Worm (Caenorhabditis elegans) whole organism, midembryonic: ENCODE data around the gene lin-46.

Experiments used
- T22C8.4 ChIP-seq: fragments of 200-800 bp; sonication (Bioruptor generic); IDR thresholded peaks from 2 replicates; pipeline ENCODE4 v1.3.6; 2022; ENCODE audit warnings: missing genetic modification characterization, missing compliant biosample characterization
- cog-1 ChIP-seq: sonication (generic microtip); optimal IDR thresholded peaks from 2 replicates; lab custom pipeline; 2016; ENCODE audit warnings: missing genetic modification characterization, missing compliant biosample characterization
- flt-1 ChIP-seq: fragments of 200-800 bp; sonication (Bioruptor generic); IDR thresholded peaks from 2 replicates; pipeline ENCODE4 v1.3.6; 2022; ENCODE audit warnings: missing genetic modification characterization, missing compliant biosample characterization
- klf-2 ChIP-seq: fragments of 200-800 bp; sonication (Bioruptor generic); conservative IDR thresholded peaks from 2 replicates; pipeline ENCODE4 v1.3.6; 2022; ENCODE audit warnings: missing genetic modification reagents, missing genetic modification characterization, missing compliant biosample characterization
- med-1 ChIP-seq: sonication (generic microtip); optimal IDR thresholded peaks from 2 replicates; lab custom pipeline; 2017; ENCODE audit warnings: missing genetic modification characterization, mild to moderate bottlenecking, missing compliant biosample characterization, antibody characterized with exemption, missing genetic modification reagents; ENCODE audit not compliant: insufficient read depth
- ref-1 ChIP-seq: fragments of 200-800 bp; sonication (Bioruptor generic); conservative IDR thresholded peaks from 2 replicates; pipeline ENCODE4 v1.3.6; 2022; ENCODE audit warnings: missing genetic modification reagents, missing genetic modification characterization, missing compliant biosample characterization
- tab-1 ChIP-seq: fragments of 200-800 bp; sonication (Bioruptor generic); IDR thresholded peaks from 2 replicates; pipeline ENCODE4 v1.3.6; 2022; ENCODE audit warnings: missing genetic modification characterization, missing compliant biosample characterization
- ztf-23 ChIP-seq: fragments of 200-800 bp; sonication (Bioruptor generic); IDR thresholded peaks from 2 replicates; pipeline ENCODE4 v1.3.6; 2022; ENCODE audit warnings: missing genetic modification reagents, missing genetic modification characterization, missing compliant biosample characterization
- ztf-29 ChIP-seq: fragments of 200-800 bp; sonication (Bioruptor generic); IDR thresholded peaks from 2 replicates; pipeline ENCODE4 v1.3.6; 2022; ENCODE audit warnings: missing genetic modification reagents, missing genetic modification characterization, missing compliant biosample characterization

lin-46 gene

DNA sequence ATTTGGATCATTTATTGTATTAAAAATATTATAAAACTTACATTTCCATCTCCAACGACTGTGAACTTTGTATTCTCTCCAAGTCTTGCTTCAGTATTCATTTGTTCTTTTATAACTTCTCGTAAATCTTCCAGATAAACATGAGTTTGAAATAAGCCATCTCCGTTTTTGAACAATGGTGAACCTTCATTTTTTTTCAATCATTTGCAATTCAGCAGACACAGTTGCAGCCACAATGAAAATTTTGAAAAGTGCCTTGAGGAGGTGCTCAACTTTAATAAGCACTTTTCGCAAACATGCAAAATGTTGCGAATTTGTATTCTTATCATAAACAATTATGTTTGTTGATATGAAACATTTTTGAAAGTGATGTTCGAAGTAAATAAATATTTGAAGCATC lies 24.4 kb upstream of the lin-46 start, which contains the start of gene T16G1.3:
Gene T16G1.3 (minus strand): TSS at position 101 of the 400 bp plus-strand sequence.
- no peak for TF ChIP-seq klf-2 (GFP tag; lab: Robert Waterston, UW)

DNA sequence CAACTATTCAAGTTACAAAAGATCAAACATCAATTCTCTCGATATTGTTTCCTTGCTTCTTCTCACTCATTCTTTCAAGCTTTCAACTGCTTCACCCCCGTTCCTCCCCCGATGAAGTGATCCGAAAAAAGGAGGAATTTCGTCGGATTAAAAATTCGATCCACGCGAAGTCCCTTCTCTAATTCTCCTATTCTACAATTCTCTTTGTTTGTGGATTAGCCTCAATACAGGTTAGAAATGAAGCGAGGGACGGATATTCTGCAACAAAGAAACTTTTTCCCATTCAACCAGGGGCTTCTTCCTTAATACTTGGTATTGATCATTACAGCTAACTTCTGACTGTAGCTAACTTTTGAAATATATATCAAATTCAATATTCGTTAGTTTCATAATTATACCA lies 23.9 kb upstream of the lin-46 start, which contains the start of gene grl-2:
Gene grl-2 (plus strand): TSS at position 301 of the 400 bp plus-strand sequence.
- TF ChIP-seq klf-2 (GFP tag; lab: Robert Waterston, UW), result no peak
- no peak for TF ChIP-seq T22C8.4 (GFP tag; lab: Robert Waterston, UW)
- no peak for TF ChIP-seq ref-1 (GFP tag; lab: Robert Waterston, UW)
- no peak for TF ChIP-seq ztf-29
- no peak for TF ChIP-seq ztf-23 (GFP tag; lab: Robert Waterston, UW)
- TF ChIP-seq med-1, result no peak
- TF ChIP-seq cog-1 (tag; lab: Kevin White, UChicago), result no peak
- no peak for TF ChIP-seq tab-1 (GFP tag; lab: Robert Waterston, UW)

DNA sequence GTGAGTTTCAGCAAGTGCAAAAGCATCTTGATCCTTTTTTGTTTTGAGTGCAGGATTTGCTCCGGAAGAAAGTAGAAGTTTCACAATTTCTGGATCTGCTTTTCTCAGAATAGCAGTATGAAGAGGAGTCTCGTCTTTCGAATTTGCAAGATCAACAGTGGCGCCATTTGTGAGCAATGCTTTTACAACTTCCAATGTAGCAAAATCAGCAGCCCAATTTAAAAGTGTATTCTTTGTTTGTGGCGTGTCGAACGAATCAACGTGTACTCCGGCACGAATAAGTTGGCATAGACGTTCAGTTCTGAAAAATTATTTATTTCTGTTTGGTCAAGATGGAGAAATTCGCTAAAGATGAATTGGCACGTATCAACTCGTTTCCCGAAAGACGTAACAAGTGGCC lies 19.0 kb upstream of the lin-46 start, which contains the start of gene T16G1.13:
Gene T16G1.13 (plus strand): TSS at position 301 of the 400 bp plus-strand sequence.
- TF ChIP-seq ztf-29 (no peak), klf-2 (GFP tag; lab: Robert Waterston, UW) (no peak), ref-1 (GFP tag; lab: Robert Waterston, UW) (no peak), ztf-23 (GFP tag; lab: Robert Waterston, UW) (no peak), med-1 (no peak), tab-1 (GFP tag; lab: Robert Waterston, UW) (no peak), flt-1 (GFP tag; lab: Robert Waterston, UW) (no peak), cog-1 (tag; lab: Kevin White, UChicago) (no peak), T22C8.4 (GFP tag; lab: Robert Waterston, UW) (no peak)

DNA sequence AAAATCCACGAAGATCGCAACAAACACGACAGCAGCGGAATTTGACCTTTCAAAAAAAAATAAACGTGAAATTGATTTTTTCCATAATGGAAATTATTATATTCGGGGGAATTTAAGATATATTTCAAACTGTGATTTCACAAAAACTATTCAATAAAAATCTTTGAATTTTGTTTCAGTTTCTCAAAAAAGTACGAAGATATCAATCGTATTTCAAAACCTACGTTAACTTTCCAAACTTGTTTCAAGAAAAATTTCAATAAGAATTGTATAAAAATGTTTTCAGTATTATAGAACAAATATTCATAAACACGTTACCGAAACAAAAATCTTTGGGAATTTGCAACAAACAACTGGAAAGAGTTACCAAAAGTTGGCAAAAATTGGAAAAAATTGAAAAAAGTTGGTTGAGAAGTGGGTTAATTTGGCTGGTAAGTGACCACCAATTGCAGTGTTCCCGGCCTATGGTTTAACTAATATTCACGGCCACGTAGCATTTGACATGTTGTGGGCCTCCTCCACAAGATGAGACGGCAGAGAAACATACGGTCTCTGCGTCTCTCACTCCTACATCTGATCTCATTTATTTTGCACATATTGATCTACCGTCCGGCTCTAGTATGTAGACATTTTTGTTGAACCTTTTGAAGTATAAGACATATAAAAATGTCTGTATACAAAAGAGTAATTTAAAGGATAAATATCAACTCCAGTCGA lies 17.7 kb upstream of the lin-46 start, which contains the start of the genes T16G1.9 and T16G1.18:
Gene T16G1.9 (minus strand): TSS at position 51 of the 717 bp plus-strand sequence.
Gene T16G1.18 (plus strand): TSS at position 493 of the 717 bp plus-strand sequence.
- peak; percentile 35 for TF ChIP-seq cog-1 (tag; lab: Kevin White, UChicago)
- TF ChIP-seq klf-2 (GFP tag; lab: Robert Waterston, UW), result no peak

- TF ChIP-seq ref-1 (GFP tag; lab: Robert Waterston, UW) (no peak), klf-2 (GFP tag; lab: Robert Waterston, UW) (no peak), med-1 (no peak), T22C8.4 (GFP tag; lab: Robert Waterston, UW) (no peak), tab-1 (GFP tag; lab: Robert Waterston, UW) (no peak), ztf-29 (no peak), ztf-23 (GFP tag; lab: Robert Waterston, UW) (no peak), cog-1 (tag; lab: Kevin White, UChicago) (no peak), flt-1 (GFP tag; lab: Robert Waterston, UW) (no peak)
Observed at ce11 chrV:12952287-12952686, 16.4 kb upstream of the lin-46 start, which contains the start of gene pqn-68. Gene pqn-68, plus strand, starts transcription at chrV:12952636.

- TF ChIP-seq ref-1 (GFP tag; lab: Robert Waterston, UW) (no peak), ztf-29 (no peak), flt-1 (GFP tag; lab: Robert Waterston, UW) (no peak), cog-1 (tag; lab: Kevin White, UChicago) (no peak), T22C8.4 (GFP tag; lab: Robert Waterston, UW) (no peak), ztf-23 (GFP tag; lab: Robert Waterston, UW) (no peak), tab-1 (GFP tag; lab: Robert Waterston, UW) (no peak), klf-2 (GFP tag; lab: Robert Waterston, UW) (no peak)
Observed at ce11 chrV:12953702-12954101, 15.0 kb upstream of the lin-46 start, which contains the start of gene eif-3.K. Gene eif-3.K, plus strand, starts transcription at chrV:12954002.

ce11 chrV:12954261-12954660 lies 14.4 kb upstream of the lin-46 start:
- no peak for TF ChIP-seq flt-1 (GFP tag; lab: Robert Waterston, UW)
- TF ChIP-seq ztf-23 (GFP tag; lab: Robert Waterston, UW), result no peak
- TF ChIP-seq ztf-29, result no peak
- TF ChIP-seq tab-1 (GFP tag; lab: Robert Waterston, UW), result no peak
- no peak for TF ChIP-seq klf-2 (GFP tag; lab: Robert Waterston, UW)
- TF ChIP-seq ref-1 (GFP tag; lab: Robert Waterston, UW), result no peak
- no peak for TF ChIP-seq cog-1 (tag; lab: Kevin White, UChicago)
- no peak for TF ChIP-seq med-1
- no peak for TF ChIP-seq T22C8.4 (GFP tag; lab: Robert Waterston, UW)

DNA sequence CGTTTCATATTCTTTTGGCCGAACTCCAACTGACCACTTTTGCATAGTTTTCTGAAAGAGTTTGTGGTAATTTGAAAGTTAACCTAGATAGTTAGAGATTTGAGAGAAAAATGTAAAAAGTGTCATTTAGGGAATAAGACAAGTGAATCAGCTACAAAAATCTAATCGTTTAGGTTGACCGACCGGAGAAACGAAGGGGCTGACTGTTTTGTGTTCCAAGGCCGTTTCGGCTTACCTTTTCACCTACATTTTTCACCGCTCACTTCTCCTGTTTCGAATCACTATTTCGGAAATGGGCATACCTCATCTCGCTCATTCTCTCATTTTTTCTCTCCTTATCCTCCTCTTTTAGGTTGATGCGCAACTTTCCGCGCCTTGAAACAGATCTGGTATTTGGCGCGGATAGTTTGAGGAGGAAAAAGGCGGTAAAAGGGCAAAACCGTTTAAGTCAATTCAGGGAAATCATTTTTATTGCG lies 7.5 kb upstream of the lin-46 start, which contains the start of gene mpst-7:
Gene mpst-7 (minus strand): TSS at position 51 of the 476 bp plus-strand sequence.
- no peak for TF ChIP-seq ref-1 (GFP tag; lab: Robert Waterston, UW)
- no peak for TF ChIP-seq cog-1 (tag; lab: Kevin White, UChicago)
- no peak for TF ChIP-seq klf-2 (GFP tag; lab: Robert Waterston, UW)
- no peak for TF ChIP-seq med-1
- no peak for TF ChIP-seq ztf-29
- TF ChIP-seq flt-1 (GFP tag; lab: Robert Waterston, UW), result no peak
- TF ChIP-seq tab-1 (GFP tag; lab: Robert Waterston, UW), result no peak
- TF ChIP-seq T22C8.4 (GFP tag; lab: Robert Waterston, UW), result no peak
- TF ChIP-seq ztf-23 (GFP tag; lab: Robert Waterston, UW), result no peak

DNA sequence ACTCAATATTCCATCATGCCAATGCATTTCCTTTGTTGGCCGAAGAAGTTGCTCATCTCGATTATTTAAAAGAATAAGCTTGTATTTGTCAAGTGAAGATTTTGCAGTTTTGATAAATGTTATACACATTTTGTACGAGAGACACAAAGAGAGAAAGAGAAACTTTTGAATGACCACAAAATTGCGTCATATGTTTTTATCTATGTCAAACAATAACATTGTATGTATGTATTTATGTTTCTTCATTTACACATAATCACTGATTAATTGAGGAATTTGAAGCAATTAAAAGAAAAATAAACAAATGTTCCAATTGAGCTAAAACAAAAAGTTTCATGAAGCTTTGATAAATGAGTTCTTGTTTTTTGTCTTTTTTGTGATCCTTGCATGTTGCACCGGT lies 5.5 kb upstream of the lin-46 start, which contains the start of gene hrg-9:
Gene hrg-9 (minus strand): TSS at position 152 of the 400 bp plus-strand sequence.
- no peak for TF ChIP-seq T22C8.4 (GFP tag; lab: Robert Waterston, UW)
- TF ChIP-seq ztf-23 (GFP tag; lab: Robert Waterston, UW), result no peak
- no peak for TF ChIP-seq flt-1 (GFP tag; lab: Robert Waterston, UW)
- no peak for TF ChIP-seq tab-1 (GFP tag; lab: Robert Waterston, UW)
- TF ChIP-seq ztf-29, result no peak
- no peak for TF ChIP-seq cog-1 (tag; lab: Kevin White, UChicago)
- TF ChIP-seq med-1, result no peak
- TF ChIP-seq klf-2 (GFP tag; lab: Robert Waterston, UW), result no peak
- no peak for TF ChIP-seq ref-1 (GFP tag; lab: Robert Waterston, UW)
